Fruit fly (Drosophila melanogaster) whole organism, embryonic: ENCODE measurements around the gene Cralbp.

ENCODE experiments used
- ATbp ChIP-seq: fragments of 200-800 bp; sonication (Bioruptor generic); optimal IDR thresholded peaks from 2 replicates; lab custom pipeline; 2017; ENCODE audit warnings: missing biosample characterization, mild to moderate bottlenecking, missing genetic modification characterization, missing genetic modification reagents
- Abd-B ChIP-seq: fragments of 200-800 bp; sonication (Bioruptor generic); optimal IDR thresholded peaks from 2 replicates; lab custom pipeline; 2018; ENCODE audit warnings: missing biosample characterization, mild to moderate bottlenecking, missing genetic modification characterization, moderate library complexity
- Blimp-1 ChIP-seq: fragments of 200-800 bp; sonication (Bioruptor generic); optimal IDR thresholded peaks from 3 replicates; lab custom pipeline; 2018; ENCODE audit warnings: missing biosample characterization, missing genetic modification characterization, mild to moderate bottlenecking, moderate library complexity, missing genetic modification reagents
- CG11456 ChIP-seq: fragments of 200-800 bp; sonication (Bioruptor generic); IDR thresholded peaks from 3 replicates; pipeline ENCODE4 v1.3.6; 2022; ENCODE audit warnings: missing biosample characterization, missing genetic modification characterization
- CG11695 ChIP-seq: fragments of 200-800 bp; sonication (Bioruptor generic); IDR thresholded peaks from 3 replicates; pipeline ENCODE4 v1.3.6; 2022; ENCODE audit warnings: missing biosample characterization, missing genetic modification characterization
- CG1233 ChIP-seq: fragments of 200-800 bp; sonication (Bioruptor generic); optimal IDR thresholded peaks from 4 replicates; lab custom pipeline; 2018; ENCODE audit warnings: missing biosample characterization, mild to moderate bottlenecking, missing genetic modification characterization
- CG12391 ChIP-seq: fragments of 200-800 bp; sonication (Bioruptor generic); optimal IDR thresholded peaks from 3 replicates; lab custom pipeline; 2018; ENCODE audit warnings: missing biosample characterization, mild to moderate bottlenecking, missing genetic modification characterization, moderate library complexity
- CG14860 ChIP-seq: fragments of 200-800 bp; sonication (Bioruptor generic); IDR thresholded peaks from 3 replicates; pipeline ENCODE4 v1.3.6; 2022; ENCODE audit warnings: missing biosample characterization, missing genetic modification characterization; ENCODE audit not compliant: partially characterized antibody
- CG15011 ChIP-seq: fragments of 200-800 bp; sonication (Bioruptor generic); optimal IDR thresholded peaks from 3 replicates; lab custom pipeline; 2018; ENCODE audit warnings: missing biosample characterization, mild to moderate bottlenecking, missing genetic modification characterization
- CG15073 ChIP-seq: fragments of 200-800 bp; sonication (Bioruptor generic); optimal IDR thresholded peaks from 2 replicates; lab custom pipeline; 2016; ENCODE audit warnings: missing biosample characterization, missing genetic modification characterization
- CG17568 ChIP-seq: fragments of 200-800 bp; sonication (Bioruptor generic); optimal IDR thresholded peaks from 2 replicates; lab custom pipeline; 2018; ENCODE audit warnings: missing biosample characterization, mild to moderate bottlenecking, missing genetic modification characterization, moderate library complexity
- CG1792 ChIP-seq: fragments of 200-800 bp; sonication (Bioruptor generic); optimal IDR thresholded peaks from 2 replicates; lab custom pipeline; 2016; ENCODE audit warnings: missing biosample characterization, missing genetic modification characterization
- CG1832 ChIP-seq: fragments of 200-800 bp; sonication (Bioruptor generic); optimal IDR thresholded peaks from 2 replicates; lab custom pipeline; 2017; ENCODE audit warnings: missing biosample characterization, mild to moderate bottlenecking, missing genetic modification characterization, inconsistent platforms
- CG4820 ChIP-seq: fragments of 200-800 bp; sonication (Bioruptor generic); optimal IDR thresholded peaks from 3 replicates; lab custom pipeline; 2016; ENCODE audit warnings: missing biosample characterization, missing genetic modification characterization
- CG6175 ChIP-seq: fragments of 200-800 bp; sonication (Bioruptor generic); IDR thresholded peaks from 3 replicates; pipeline ENCODE4 v1.3.6; 2022; ENCODE audit warnings: missing biosample characterization, missing genetic modification characterization
- CG7839 ChIP-seq: fragments of 200-800 bp; sonication (Bioruptor generic); optimal IDR thresholded peaks from 3 replicates; lab custom pipeline; 2018; ENCODE audit warnings: missing biosample characterization, mild to moderate bottlenecking, missing genetic modification characterization, moderate library complexity
- CG9797 ChIP-seq: fragments of 200-800 bp; sonication (Bioruptor generic); optimal IDR thresholded peaks from 3 replicates; lab custom pipeline; 2018; ENCODE audit warnings: missing biosample characterization, mild to moderate bottlenecking, missing genetic modification characterization
- Deaf1 ChIP-seq: fragments of 200-800 bp; optimal IDR thresholded peaks from 3 replicates; lab custom pipeline; 2019; ENCODE audit warnings: missing biosample characterization, mild to moderate bottlenecking, missing genetic modification characterization, moderate library complexity
- Dek ChIP-seq: fragments of 200-800 bp; sonication (Bioruptor generic); optimal IDR thresholded peaks from 3 replicates; lab custom pipeline; 2019; ENCODE audit warnings: missing biosample characterization, mild to moderate bottlenecking, missing genetic modification characterization, moderate library complexity
- Fer3 ChIP-seq: fragments of 200-800 bp; sonication (Bioruptor generic); optimal IDR thresholded peaks from 2 replicates; lab custom pipeline; 2018; ENCODE audit warnings: missing biosample characterization, mild to moderate bottlenecking, missing genetic modification characterization, moderate library complexity
- H15 ChIP-seq: fragments of 200-800 bp; sonication (Bioruptor generic); IDR thresholded peaks from 3 replicates; pipeline ENCODE4 v1.3.6; 2022; ENCODE audit warnings: missing biosample characterization, missing genetic modification characterization
- Hand ChIP-seq: fragments of 200-800 bp; sonication (Bioruptor generic); optimal IDR thresholded peaks from 2 replicates; lab custom pipeline; 2017; ENCODE audit warnings: mild to moderate bottlenecking, missing biosample characterization, missing genetic modification reagents, missing genetic modification characterization
- HmgZ ChIP-seq: fragments of 200-800 bp; sonication (Bioruptor generic); optimal IDR thresholded peaks from 2 replicates; lab custom pipeline; 2018; ENCODE audit warnings: missing biosample characterization, mild to moderate bottlenecking, missing genetic modification characterization
- Hr78 ChIP-seq, 2 experiments: fragments of 200-800 bp in 1 of 2; fragments of >200 bp in 1 of 2; sonication (Bioruptor generic) in 1 of 2; optimal IDR thresholded peaks; 2 replicates each; lab custom pipeline; 2017 to 2019; ENCODE audit warnings: missing biosample characterization in 2 of 2, missing genetic modification characterization in 2 of 2, mild to moderate bottlenecking in 1 of 2, moderate library complexity in 1 of 2
- MTF-1 ChIP-seq: fragments of 200-800 bp; sonication (Bioruptor generic); optimal IDR thresholded peaks from 2 replicates; lab custom pipeline; 2018; ENCODE audit warnings: missing biosample characterization, mild to moderate bottlenecking, missing genetic modification characterization, borderline replicate concordance
- NC2α ChIP-seq: fragments of 200-800 bp; sonication (Bioruptor generic); optimal IDR thresholded peaks from 2 replicates; lab custom pipeline; 2016; ENCODE audit warnings: missing biosample characterization, missing genetic modification characterization
- Oaz ChIP-seq: fragments of 200-800 bp; sonication (Bioruptor generic); IDR thresholded peaks from 2 replicates; pipeline ENCODE4 v1.3.6; 2022; ENCODE audit warnings: missing biosample characterization, missing genetic modification characterization
- Ptx1 ChIP-seq: fragments of 200-800 bp; sonication (Bioruptor generic); IDR thresholded peaks from 2 replicates; pipeline ENCODE4 v1.3.6; 2022; ENCODE audit warnings: missing biosample characterization, missing genetic modification characterization
- Sox102F ChIP-seq: fragments of 200-800 bp; sonication (Bioruptor generic); optimal IDR thresholded peaks from 2 replicates; lab custom pipeline; 2018; ENCODE audit warnings: missing biosample characterization, mild to moderate bottlenecking, missing genetic modification characterization, moderate library complexity
- Stat92E ChIP-seq, 3 experiments: fragments of >200 bp in 2 of 3; fragments of 200-800 bp in 1 of 3; sonication (Bioruptor generic) in 1 of 3; optimal IDR thresholded peaks; 2 replicates each; lab custom pipeline; 2017 to 2019; ENCODE audit warnings: missing biosample characterization in 3 of 3, missing genetic modification characterization in 3 of 3, mild to moderate bottlenecking in 1 of 3, moderate library complexity in 1 of 3
- Taf1 ChIP-seq: fragments of 200-800 bp; sonication (Bioruptor generic); IDR thresholded peaks from 2 replicates; pipeline ENCODE4 v1.3.6; 2022; ENCODE audit warnings: missing biosample characterization, missing genetic modification characterization
- Tbp ChIP-seq: fragments of >200 bp; optimal IDR thresholded peaks from 2 replicates; lab custom pipeline; 2018; ENCODE audit warnings: missing biosample characterization, missing genetic modification characterization
- Xrp1 ChIP-seq: fragments of 200-800 bp; sonication (Bioruptor generic); IDR thresholded peaks from 2 replicates; pipeline ENCODE4 v1.3.6; 2022; ENCODE audit warnings: missing biosample characterization, missing genetic modification characterization
- amos ChIP-seq: fragments of 200-800 bp; sonication (Bioruptor generic); IDR thresholded peaks from 2 replicates; pipeline ENCODE4 v1.3.6; 2022; ENCODE audit warnings: missing biosample characterization, missing genetic modification characterization; ENCODE audit not compliant: partially characterized antibody
- bigmax ChIP-seq: fragments of 200-800 bp; sonication (Bioruptor generic); optimal IDR thresholded peaks from 2 replicates; lab custom pipeline; 2018; ENCODE audit warnings: missing biosample characterization, mild to moderate bottlenecking, missing genetic modification characterization
- corto ChIP-seq: fragments of 200-800 bp; sonication (Bioruptor generic); optimal IDR thresholded peaks from 2 replicates; lab custom pipeline; 2016; ENCODE audit warnings: missing biosample characterization, mild to moderate bottlenecking, missing genetic modification characterization, moderate library complexity
- cwo ChIP-seq: fragments of 200-800 bp; sonication (Bioruptor generic); optimal IDR thresholded peaks from 3 replicates; lab custom pipeline; 2017; ENCODE audit warnings: missing biosample characterization, missing genetic modification characterization, mild to moderate bottlenecking, moderate library complexity, missing genetic modification reagents
- dan ChIP-seq: fragments of 200-800 bp; sonication (Bioruptor generic); IDR thresholded peaks from 2 replicates; pipeline ENCODE4 v1.3.6; 2022; ENCODE audit warnings: missing biosample characterization, missing genetic modification characterization
- fd96Cb ChIP-seq: fragments of 200-800 bp; sonication (Bioruptor generic); optimal IDR thresholded peaks from 2 replicates; lab custom pipeline; 2018; ENCODE audit warnings: missing biosample characterization, mild to moderate bottlenecking, missing genetic modification characterization, moderate library complexity
- gsb-n ChIP-seq: fragments of 200-800 bp; sonication (Bioruptor generic); optimal IDR thresholded peaks from 3 replicates; lab custom pipeline; 2018; ENCODE audit warnings: missing biosample characterization, mild to moderate bottlenecking, missing genetic modification characterization
- ind ChIP-seq: fragments of 200-800 bp; sonication (Bioruptor generic); optimal IDR thresholded peaks from 3 replicates; lab custom pipeline; 2016; ENCODE audit warnings: missing biosample characterization, missing genetic modification characterization
- inv ChIP-seq: fragments of 200-800 bp; sonication (Bioruptor generic); IDR thresholded peaks from 2 replicates; pipeline ENCODE4 v1.3.6; 2022; ENCODE audit warnings: missing biosample characterization, missing genetic modification characterization; ENCODE audit not compliant: partially characterized antibody
- nerfin-2 ChIP-seq: fragments of 200-800 bp; sonication (Bioruptor generic); IDR thresholded peaks from 2 replicates; pipeline ENCODE4 v1.3.6; 2022; ENCODE audit warnings: missing biosample characterization, missing genetic modification characterization; ENCODE audit not compliant: partially characterized antibody
- phol ChIP-seq: fragments of 200-800 bp; sonication (Bioruptor generic); optimal IDR thresholded peaks from 3 replicates; lab custom pipeline; 2018; ENCODE audit warnings: missing biosample characterization, mild to moderate bottlenecking, missing genetic modification characterization, moderate library complexity
- pita ChIP-seq: fragments of 200-800 bp; sonication (Bioruptor generic); optimal IDR thresholded peaks from 2 replicates; lab custom pipeline; 2017; ENCODE audit warnings: missing biosample characterization, mild to moderate bottlenecking, missing genetic modification characterization
- tgo ChIP-seq: fragments of 200-800 bp; sonication (Bioruptor generic); IDR thresholded peaks from 3 replicates; pipeline ENCODE4 v1.3.6; 2022; ENCODE audit warnings: missing biosample characterization, missing genetic modification characterization
- tll ChIP-seq, 2 experiments: fragments of 200-800 bp in 1 of 2; fragments of >200 bp in 1 of 2; sonication (Bioruptor generic) in 1 of 2; optimal IDR thresholded peaks; 2 replicates each; lab custom pipeline; 2017 to 2019; ENCODE audit warnings: missing biosample characterization in 2 of 2, missing genetic modification characterization in 2 of 2, mild to moderate bottlenecking in 1 of 2, moderate library complexity in 1 of 2
- twi ChIP-seq: fragments of 200-800 bp; optimal IDR thresholded peaks from 2 replicates; lab custom pipeline; 2019; ENCODE audit warnings: missing biosample characterization, mild to moderate bottlenecking, missing genetic modification characterization, moderate library complexity
- usp ChIP-seq: fragments of >200 bp; optimal IDR thresholded peaks from 2 replicates; lab custom pipeline; 2017; ENCODE audit warnings: missing biosample characterization, missing genetic modification characterization
- zfh1 ChIP-seq: fragments of 200-800 bp; sonication (Bioruptor generic); IDR thresholded peaks from 3 replicates; pipeline ENCODE4 v1.3.6; 2022; ENCODE audit warnings: missing biosample characterization, missing genetic modification characterization

Cralbp gene

DNA sequence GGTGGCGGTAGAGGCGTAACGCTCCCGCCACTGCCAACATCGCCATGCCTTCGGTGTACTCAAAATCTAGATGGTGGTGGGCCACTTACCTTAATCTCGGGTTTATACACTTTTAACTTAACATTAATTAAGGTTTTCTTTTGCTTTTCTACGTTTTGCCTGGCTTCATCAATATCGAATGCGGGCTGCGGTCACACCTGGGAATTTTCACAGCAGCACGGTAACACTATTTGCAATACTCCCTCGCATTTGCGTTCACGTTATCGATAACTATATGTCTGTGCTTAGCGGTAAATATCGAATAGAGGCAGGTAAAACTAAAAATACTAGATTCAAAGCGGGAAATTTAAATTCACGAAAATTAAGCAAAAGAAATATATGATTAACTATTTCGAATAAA is 7.4 kb upstream of the Cralbp start, which contains the start of gene Bre1 (continued):
- no peak for TF ChIP-seq Blimp-1 (GFP tag; lab: Kevin White, UChicago)
- peak; percentile 52 for TF ChIP-seq nerfin-2 (GFP tag; lab: Robert Waterston, UW)
- no peak for TF ChIP-seq Hand (GFP tag; lab: Kevin White, UChicago)
- no peak for TF ChIP-seq NC2α (GFP tag; lab: Kevin White, UChicago)
- TF ChIP-seq Hr78 (GFP tag; optimal IDR thresholded peaks at IDR 0.05; lab: Kevin White, UChicago), result no peak
- TF ChIP-seq MTF-1 (GFP tag; lab: Kevin White, UChicago), result no peak
- TF ChIP-seq gsb-n (tag; lab: Kevin White, UChicago), result no peak
- TF ChIP-seq CG1233 (GFP tag; lab: Kevin White, UChicago), result no peak
- TF ChIP-seq Abd-B (GFP tag; lab: Kevin White, UChicago), result no peak
- no peak for TF ChIP-seq CG17568 (GFP tag; lab: Kevin White, UChicago)
- TF ChIP-seq CG7839 (tag; lab: Kevin White, UChicago), result no peak
- no peak for TF ChIP-seq cwo (GFP tag; lab: Kevin White, UChicago)
- no peak for TF ChIP-seq CG11695
- TF ChIP-seq Tbp (GFP tag; lab: Kevin White, UChicago), result no peak
- TF ChIP-seq bigmax (GFP tag; lab: Kevin White, UChicago), result no peak
- TF ChIP-seq CG6175 (GFP tag; lab: Robert Waterston, UW), result no peak
- no peak for TF ChIP-seq dan (GFP tag; lab: Robert Waterston, UW)
- no peak for TF ChIP-seq fd96Cb (tag; lab: Kevin White, UChicago)
- no peak for TF ChIP-seq twi
- TF ChIP-seq tll (GFP tag; optimal IDR thresholded peaks at IDR 0.05; lab: Kevin White, UChicago), result no peak
- no peak for TF ChIP-seq Taf1 (GFP tag; lab: Robert Waterston, UW)
- no peak; the same call in 2 of the 3 replicates for TF ChIP-seq CG14860 (GFP tag; lab: Robert Waterston, UW)
- TF ChIP-seq corto (GFP tag; lab: Kevin White, UChicago), result no peak
- peak; percentile 1 for TF ChIP-seq CG1792 (GFP tag; lab: Kevin White, UChicago)
- no peak for TF ChIP-seq Oaz (GFP tag; lab: Robert Waterston, UW)
- TF ChIP-seq ATbp, result no peak
- no peak for TF ChIP-seq CG4820 (GFP tag; lab: Kevin White, UChicago)
- TF ChIP-seq Xrp1 (GFP tag; lab: Robert Waterston, UW), result no peak
- peak; percentile 63 for TF ChIP-seq HmgZ (tag; lab: Kevin White, UChicago)
- peak; percentile 85 for TF ChIP-seq amos (GFP tag; lab: Robert Waterston, UW)
- no peak for TF ChIP-seq pita (GFP tag; lab: Kevin White, UChicago)
- no peak for TF ChIP-seq CG11456 (GFP tag; lab: Robert Waterston, UW)
- peak in 1 of 3 experiments; percentile 50 for TF ChIP-seq Stat92E (GFP tag; optimal IDR thresholded peaks at IDR 0.05; lab: Kevin White, UChicago)
- no peak for TF ChIP-seq tgo (GFP tag; lab: Robert Waterston, UW)
- TF ChIP-seq ind, result no peak
- TF ChIP-seq phol (tag; lab: Kevin White, UChicago), result peak; percentile 72
- TF ChIP-seq CG9797 (GFP tag; lab: Kevin White, UChicago), result peak; percentile 99
- no peak for TF ChIP-seq H15 (GFP tag; lab: Robert Waterston, UW)
- no peak for TF ChIP-seq CG15073 (GFP tag; lab: Kevin White, UChicago)
- no peak for TF ChIP-seq Ptx1 (GFP tag; lab: Robert Waterston, UW)
- TF ChIP-seq Deaf1 (tag; lab: Kevin White, UChicago), result no peak
- peak; percentile 41; the same call in 1 of the 2 replicates for TF ChIP-seq inv
- TF ChIP-seq Sox102F (GFP tag; lab: Kevin White, UChicago), result no peak
- no peak for TF ChIP-seq CG15011 (GFP tag; lab: Kevin White, UChicago)
- peak; percentile 4 for TF ChIP-seq CG12391 (tag; lab: Kevin White, UChicago)
- TF ChIP-seq Fer3, result no peak
- no peak for TF ChIP-seq CG1832 (GFP tag; lab: Kevin White, UChicago)
- TF ChIP-seq usp (GFP tag; lab: Kevin White, UChicago), result no peak
- TF ChIP-seq Dek (tag; lab: Kevin White, UChicago), result no peak
- no peak for TF ChIP-seq zfh1 (GFP tag; lab: Robert Waterston, UW)
